Worm (Caenorhabditis elegans) whole organism, mixed stage, embryonic: ENCODE measurements around the gene fib-1.

Source experiments
- M03D4.4 ChIP-seq: sonication (generic microtip); optimal IDR thresholded peaks from 2 replicates; lab custom pipeline; 2017; ENCODE audit warnings: mild to moderate bottlenecking, missing genetic modification characterization, missing compliant biosample characterization
- bed-3 ChIP-seq: fragments of 200-800 bp; sonication (Bioruptor generic); optimal IDR thresholded peaks from 3 replicates; lab custom pipeline; 2018; ENCODE audit warnings: mild to moderate bottlenecking, missing genetic modification characterization, moderate library complexity, missing compliant biosample characterization
- blmp-1 ChIP-seq: fragments of 150-350 bp; optimal IDR thresholded peaks from 2 replicates; lab custom pipeline; 2014; ENCODE audit warnings: missing biosample characterization, missing genetic modification characterization
- ceh-83 ChIP-seq: fragments of 200-800 bp; sonication (Bioruptor generic); optimal IDR thresholded peaks from 2 replicates; lab custom pipeline; 2018; ENCODE audit warnings: mild to moderate bottlenecking, missing genetic modification characterization, missing compliant biosample characterization
- ces-1 ChIP-seq: fragments of 150-350 bp; optimal IDR thresholded peaks from 2 replicates; lab custom pipeline; 2014; ENCODE audit warnings: missing biosample characterization, missing genetic modification reagents, missing genetic modification characterization
- drap-1 ChIP-seq: fragments of 200-800 bp; sonication (Bioruptor generic); optimal IDR thresholded peaks from 3 replicates; lab custom pipeline; 2018; ENCODE audit warnings: mild to moderate bottlenecking, missing genetic modification characterization, missing compliant biosample characterization
- elt-3 ChIP-seq: fragments of 150-350 bp; optimal IDR thresholded peaks from 2 replicates; lab custom pipeline; 2014; ENCODE audit warnings: missing biosample characterization, missing genetic modification characterization
- flh-1 ChIP-seq: fragments of 200-800 bp; sonication (Bioruptor generic); optimal IDR thresholded peaks from 2 replicates; lab custom pipeline; 2018; ENCODE audit warnings: mild to moderate bottlenecking, missing genetic modification characterization, moderate library complexity, missing compliant biosample characterization
- ham-2 ChIP-seq: fragments of 200-800 bp; sonication (Bioruptor generic); optimal IDR thresholded peaks from 2 replicates; lab custom pipeline; 2018; ENCODE audit warnings: mild to moderate bottlenecking, missing genetic modification characterization, missing compliant biosample characterization
- lin-32 ChIP-seq: fragments of 200-800 bp; sonication (Bioruptor generic); optimal IDR thresholded peaks from 2 replicates; lab custom pipeline; 2018; ENCODE audit warnings: mild to moderate bottlenecking, missing genetic modification characterization, missing compliant biosample characterization
- mab-5 ChIP-seq: fragments of 150-350 bp; optimal IDR thresholded peaks from 2 replicates; lab custom pipeline; 2014; ENCODE audit warnings: missing biosample characterization, missing genetic modification characterization
- mep-1 ChIP-seq: fragments of 150-350 bp; optimal IDR thresholded peaks from 2 replicates; lab custom pipeline; 2017; ENCODE audit warnings: missing biosample characterization, missing genetic modification reagents, missing genetic modification characterization, inconsistent platforms
- nhr-12 ChIP-seq: fragments of 150-350 bp; optimal IDR thresholded peaks from 2 replicates; lab custom pipeline; 2014; ENCODE audit warnings: missing biosample characterization, missing genetic modification characterization
- nhr-2 ChIP-seq: fragments of 150-350 bp; optimal IDR thresholded peaks from 2 replicates; lab custom pipeline; 2014; ENCODE audit warnings: missing biosample characterization, missing genetic modification characterization
- nhr-237 ChIP-seq: fragments of 150-350 bp; optimal IDR thresholded peaks from 2 replicates; lab custom pipeline; 2014; ENCODE audit warnings: missing biosample characterization, missing genetic modification characterization
- nhr-28 ChIP-seq: fragments of 150-350 bp; optimal IDR thresholded peaks from 2 replicates; lab custom pipeline; 2014; ENCODE audit warnings: missing biosample characterization, missing genetic modification characterization
- nhr-76 ChIP-seq: sonication (generic microtip); optimal IDR thresholded peaks from 2 replicates; lab custom pipeline; 2017; ENCODE audit warnings: missing biosample characterization, missing genetic modification characterization
- pha-4 ChIP-seq: fragments of 150-350 bp; optimal IDR thresholded peaks from 2 replicates; lab custom pipeline; 2018; ENCODE audit warnings: missing biosample characterization, missing genetic modification reagents, missing genetic modification characterization
- sem-2 ChIP-seq: fragments of 200-800 bp; sonication (Bioruptor generic); optimal IDR thresholded peaks from 2 replicates; lab custom pipeline; 2018; ENCODE audit warnings: mild to moderate bottlenecking, missing genetic modification characterization, missing compliant biosample characterization
- snpc-4 ChIP-seq: fragments of 150-350 bp; optimal IDR thresholded peaks from 2 replicates; lab custom pipeline; 2014; ENCODE audit warnings: missing biosample characterization, missing genetic modification characterization
- sptf-1 ChIP-seq: sonication (generic microtip); optimal IDR thresholded peaks from 2 replicates; lab custom pipeline; 2017; ENCODE audit warnings: mild to moderate bottlenecking, missing genetic modification characterization, moderate library complexity, missing compliant biosample characterization
- unc-120 ChIP-seq: sonication (generic microtip); optimal IDR thresholded peaks from 2 replicates; lab custom pipeline; 2017; ENCODE audit warnings: missing genetic modification characterization, missing compliant biosample characterization; ENCODE audit not compliant: poor library complexity, severe bottlenecking
- unc-62 ChIP-seq: fragments of 150-350 bp; optimal IDR thresholded peaks from 2 replicates; lab custom pipeline; 2014; ENCODE audit warnings: missing biosample characterization, missing genetic modification reagents, missing genetic modification characterization
- zip-8 ChIP-seq: fragments of 150-350 bp; optimal IDR thresholded peaks from 2 replicates; lab custom pipeline; 2014; ENCODE audit warnings: missing biosample characterization, missing genetic modification characterization
- ztf-11 ChIP-seq: fragments of 150-350 bp; optimal IDR thresholded peaks from 2 replicates; lab custom pipeline; 2014; ENCODE audit warnings: missing biosample characterization, missing genetic modification characterization

Gene fib-1

DNA sequence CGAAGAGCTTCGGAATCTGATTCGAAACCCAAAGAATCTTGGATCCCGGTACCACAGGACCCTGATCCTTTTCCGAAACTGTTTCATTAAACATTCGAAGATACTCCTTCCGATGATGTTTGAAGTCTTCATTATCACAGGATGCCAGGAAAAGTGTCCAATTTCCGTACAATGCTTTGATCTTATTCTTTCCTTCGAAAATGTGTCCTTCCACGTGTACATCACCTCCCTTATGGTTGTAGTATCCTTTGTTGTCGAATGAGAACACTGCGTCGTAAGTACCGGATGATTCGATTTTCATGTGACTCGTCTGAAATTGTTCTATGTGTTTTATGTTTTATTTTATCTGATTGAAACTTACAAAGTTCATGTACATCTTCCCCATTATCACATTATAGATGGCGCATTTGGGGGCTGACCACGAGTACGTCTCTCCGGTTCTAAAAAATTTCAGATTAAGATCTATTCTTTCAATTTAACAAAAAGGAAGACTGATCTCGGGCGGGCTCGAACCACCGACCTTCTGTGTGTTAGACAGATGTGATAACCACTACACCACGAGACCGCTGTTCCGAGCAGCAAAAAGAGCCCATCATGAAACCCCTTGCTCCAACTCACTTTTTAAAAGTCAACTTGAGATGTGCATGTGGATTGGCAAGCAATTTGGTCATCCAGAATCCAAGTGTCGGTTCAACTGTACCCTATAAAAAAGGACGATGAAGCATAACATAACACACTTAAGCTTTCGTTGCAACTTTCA lies 10.7 kb upstream of the fib-1 start:
- TF ChIP-seq unc-62 (GFP tag; lab: Kevin White, UChicago) (no peak), sem-2 (GFP tag; lab: Kevin White, UChicago) (peak; percentile 10)

DNA sequence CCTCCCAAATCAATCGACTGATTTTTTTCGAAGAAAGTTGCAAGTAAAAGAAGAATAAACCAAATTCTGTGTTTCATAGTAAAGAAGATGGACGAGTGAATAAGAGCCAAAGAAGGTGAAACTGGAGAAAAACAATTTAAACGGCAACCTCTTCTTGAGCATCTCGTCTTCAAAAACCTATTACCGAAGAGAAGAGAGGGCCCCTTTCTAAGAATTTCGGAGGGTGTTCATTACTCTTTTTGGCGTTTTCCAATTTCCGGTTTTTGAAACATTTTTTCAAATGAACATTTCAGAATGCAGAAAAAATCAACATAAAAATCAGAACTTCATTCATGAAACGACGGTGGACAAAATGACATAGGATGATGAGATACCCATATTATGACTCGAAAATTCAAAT lies 9.5 kb upstream of the fib-1 start, which contains the start of gene nmr-2:
TSS of gene nmr-2 (minus strand) at position 101 of the 400 bp plus-strand sequence.
- no peak for TF ChIP-seq unc-62 (GFP tag; lab: Kevin White, UChicago)
- no peak for TF ChIP-seq nhr-76 (tag; lab: Kevin White, UChicago)
- no peak for TF ChIP-seq flh-1 (GFP tag; lab: Kevin White, UChicago)
- no peak for TF ChIP-seq ceh-83
- TF ChIP-seq ham-2 (GFP tag; lab: Kevin White, UChicago): no peak
- no peak for TF ChIP-seq ztf-11 (tag; lab: Kevin White, UChicago)
- no peak for TF ChIP-seq pha-4 (tag; lab: Kevin White, UChicago)
- no peak for TF ChIP-seq blmp-1 (tag; lab: Kevin White, UChicago)
- TF ChIP-seq ces-1 (GFP tag; lab: Kevin White, UChicago): no peak
- TF ChIP-seq, all 35 proteins: peak for 0

DNA sequence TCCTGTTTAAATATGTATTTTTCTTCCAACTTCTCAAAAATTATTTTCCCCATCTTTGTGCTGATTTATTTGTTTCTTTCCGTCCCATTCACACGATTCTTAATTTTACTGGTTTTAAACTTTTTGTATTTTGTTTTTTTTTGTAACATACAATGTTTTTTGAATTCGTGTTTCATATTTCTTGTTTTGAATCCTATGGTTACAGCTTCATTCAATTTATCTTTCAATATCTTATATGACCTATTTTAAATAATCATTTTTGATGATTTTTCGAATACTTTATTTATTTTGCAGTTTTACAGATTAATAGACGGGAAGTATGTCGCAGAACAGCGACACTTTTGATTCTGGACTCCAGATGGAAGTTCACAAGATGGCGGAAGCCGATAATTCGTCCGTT lies 2.8 kb upstream of the fib-1 start, which contains the start of gene hrde-2:
TSS of gene hrde-2 (plus strand) at position 301 of the 400 bp plus-strand sequence.
- no peak for TF ChIP-seq ztf-11 (tag; lab: Kevin White, UChicago)

DNA sequence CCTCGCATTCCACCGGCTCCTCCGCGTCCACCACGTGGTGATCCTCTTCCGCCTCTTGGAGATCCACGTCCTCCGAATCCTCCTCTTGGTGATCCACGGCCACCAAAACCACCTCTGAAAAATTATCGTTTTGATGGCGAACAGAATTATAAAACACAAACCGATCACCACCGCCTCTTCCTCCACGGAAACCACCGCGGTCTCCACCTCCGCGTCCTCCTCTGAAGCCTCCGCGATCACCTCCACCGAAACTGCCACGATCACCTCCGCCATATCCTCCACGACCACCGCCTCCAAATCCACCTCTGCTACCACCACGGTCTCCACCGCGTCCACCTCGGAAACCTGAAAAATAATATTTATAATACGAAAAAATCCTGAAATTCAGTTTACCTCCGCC lies 487 bp downstream of the fib-1 start:
- TF ChIP-seq unc-120 (no peak), zip-8 (no peak), nhr-12 (no peak), drap-1 (peak; percentile 6)

DNA sequence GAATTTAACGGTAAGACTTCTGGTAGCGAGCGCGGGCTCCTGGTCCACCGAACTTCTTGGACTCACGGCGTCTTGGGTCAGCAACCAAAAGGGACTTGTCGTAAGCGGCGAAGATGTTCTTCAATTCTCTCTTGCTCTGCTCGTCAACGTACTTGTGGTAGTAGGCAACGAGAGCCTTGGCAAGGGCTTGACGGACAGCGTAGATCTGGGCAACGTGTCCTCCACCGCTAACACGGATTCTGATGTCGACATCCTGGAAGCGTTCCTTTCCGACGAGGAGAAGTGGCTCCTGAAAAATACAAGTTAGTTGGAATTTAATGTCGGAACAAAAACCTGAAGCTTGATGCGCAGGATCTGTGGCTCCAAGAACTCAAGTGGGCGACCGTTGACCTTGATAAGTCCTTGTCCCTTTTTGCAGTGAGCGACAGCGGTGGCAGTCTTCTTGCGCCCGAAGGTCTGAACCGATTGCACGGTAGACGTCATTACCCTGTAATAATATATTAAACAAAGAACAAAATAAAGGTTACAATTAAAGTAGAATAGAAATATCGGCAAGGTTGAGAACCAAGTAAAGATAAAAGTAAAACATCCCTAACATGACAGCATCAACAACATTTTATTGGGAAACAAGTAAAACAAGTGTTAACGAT lies 1.8 kb downstream of the fib-1 start, which contains the start of gene rps-16:
TSS of gene rps-16 (minus strand) at position 487 of the 650 bp plus-strand sequence.
- TF ChIP-seq elt-3 (no peak), mep-1 (no peak), lin-32 (no peak), nhr-2 (tag; lab: Kevin White, UChicago) (no peak), nhr-237 (no peak), bed-3 (GFP tag; lab: Kevin White, UChicago) (no peak), nhr-12 (no peak), nhr-28 (no peak), sem-2 (GFP tag; lab: Kevin White, UChicago) (no peak), ztf-11 (tag; lab: Kevin White, UChicago) (no peak), mab-5 (tag; lab: Kevin White, UChicago) (no peak), ceh-83 (no peak), ham-2 (GFP tag; lab: Kevin White, UChicago) (no peak), pha-4 (tag; lab: Kevin White, UChicago) (no peak), snpc-4 (tag; lab: Kevin White, UChicago) (no peak), ces-1 (GFP tag; lab: Kevin White, UChicago) (no peak)
- TF ChIP-seq, all 35 proteins: peak for 0

DNA sequence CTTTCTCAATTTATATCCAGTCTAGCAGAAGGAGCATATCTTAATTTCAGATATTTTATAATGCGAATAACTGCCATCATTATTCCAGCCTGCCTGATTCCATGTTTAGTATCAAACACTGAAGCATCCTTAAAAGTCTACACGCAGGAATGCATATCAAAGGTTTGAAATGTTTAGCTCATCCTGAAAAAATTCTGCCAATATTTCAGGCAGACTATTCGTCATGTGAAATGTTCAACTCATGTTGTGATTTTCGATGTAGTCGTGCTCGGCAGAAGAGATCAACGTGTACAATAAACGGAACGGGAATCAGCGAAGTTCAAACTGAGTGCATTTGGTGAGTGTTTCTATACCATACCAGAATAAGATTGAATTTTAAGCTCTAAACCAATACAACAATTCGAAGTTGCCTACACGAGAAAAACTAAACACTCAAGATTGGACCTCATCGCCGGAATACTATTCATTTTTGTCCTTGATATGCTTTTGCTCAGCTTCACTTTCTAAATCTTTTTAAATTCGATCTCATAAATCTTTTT lies 2.5 kb downstream of the fib-1 start, which contains the start of gene T01C3.11:
TSS of gene T01C3.11 (plus strand) at position 51 of the 539 bp plus-strand sequence.
- no peak for TF ChIP-seq sem-2 (GFP tag; lab: Kevin White, UChicago)
- no peak for TF ChIP-seq unc-120
- no peak for TF ChIP-seq ham-2 (GFP tag; lab: Kevin White, UChicago)
- no peak for TF ChIP-seq sptf-1 (tag; lab: Kevin White, UChicago)
- TF ChIP-seq snpc-4 (tag; lab: Kevin White, UChicago): no peak
- TF ChIP-seq unc-62 (GFP tag; lab: Kevin White, UChicago): no peak

DNA sequence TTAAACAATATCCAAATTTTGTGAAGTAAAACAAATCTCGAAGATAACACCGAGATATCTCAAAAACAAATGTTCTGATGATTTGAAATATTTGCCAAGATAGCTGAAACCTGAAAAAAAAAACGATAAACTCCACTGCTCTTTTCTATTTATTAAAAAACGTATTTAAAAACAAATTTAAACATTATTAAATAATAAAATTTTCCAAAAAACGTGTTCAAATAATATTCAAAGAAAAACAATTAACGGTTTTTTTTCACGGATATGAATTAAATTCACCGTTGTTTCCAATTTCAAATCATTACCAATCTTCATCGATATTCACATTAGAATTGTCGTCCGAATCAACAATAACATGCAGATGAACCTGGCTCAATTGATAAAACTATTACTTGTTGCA lies 5.8 kb downstream of the fib-1 start, which contains the start of gene irld-14:
TSS of gene irld-14 (plus strand) at position 301 of the 400 bp plus-strand sequence.
- no peak for TF ChIP-seq nhr-237
- no peak for TF ChIP-seq M03D4.4 (tag; lab: Kevin White, UChicago)
